Worm (Caenorhabditis elegans): ENCODE measurements around the gene srx-108.

ce11 chrII:3663796-3664195 is 41.6 kb upstream of the srx-108 start, which contains the start of gene F19B10.6:
- TF ChIP-seq elt-3 (tag; optimal IDR thresholded peaks at IDR 0.05), result no peak
- TF ChIP-seq nhr-2 (tag; optimal IDR thresholded peaks at IDR 0.05), result no peak
- no peak for TF ChIP-seq tbx-8 (GFP tag; optimal IDR thresholded peaks at IDR 0.05)
